Worm (Caenorhabditis elegans) whole organism, early embryonic: ENCODE measurements around the gene C01G5.5.

Source experiments
- B0310.2 ChIP-seq: sonication (generic microtip); optimal IDR thresholded peaks from 2 replicates; lab custom pipeline; 2016; ENCODE audit warnings: mild to moderate bottlenecking, missing genetic modification characterization, missing compliant biosample characterization
- F13C5.2 ChIP-seq: sonication (generic microtip); optimal IDR thresholded peaks from 2 replicates; lab custom pipeline; 2017; ENCODE audit warnings: mild to moderate bottlenecking, missing genetic modification characterization, inconsistent platforms, missing compliant biosample characterization
- aly-1 ChIP-seq: sonication (generic microtip); optimal IDR thresholded peaks from 2 replicates; lab custom pipeline; 2016; ENCODE audit warnings: missing genetic modification characterization, missing compliant biosample characterization
- ama-1 ChIP-seq: fragments of 150-350 bp; optimal IDR thresholded peaks from 2 replicates; lab custom pipeline; 2014
- ceh-13 ChIP-seq: fragments of 200-800 bp; sonication (Bioruptor generic); optimal IDR thresholded peaks from 2 replicates; lab custom pipeline; 2018; ENCODE audit warnings: mild to moderate bottlenecking, missing genetic modification characterization, missing compliant biosample characterization
- ceh-36 ChIP-seq: sonication (generic microtip); optimal IDR thresholded peaks from 2 replicates; lab custom pipeline; 2016; ENCODE audit warnings: missing genetic modification characterization, inconsistent platforms, missing compliant biosample characterization
- ets-7 ChIP-seq: sonication (generic microtip); optimal IDR thresholded peaks from 2 replicates; lab custom pipeline; 2016; ENCODE audit warnings: missing genotype, missing genetic modification characterization, missing compliant biosample characterization
- flt-1 ChIP-seq: fragments of 200-800 bp; sonication (Bioruptor generic); IDR thresholded peaks from 2 replicates; pipeline ENCODE4 v1.3.6; 2022; ENCODE audit warnings: missing genetic modification characterization, missing compliant biosample characterization
- hmbx-1 ChIP-seq: sonication (generic microtip); optimal IDR thresholded peaks from 2 replicates; lab custom pipeline; 2016; ENCODE audit warnings: mild to moderate bottlenecking, missing genetic modification characterization, missing compliant biosample characterization
- hmg-4 ChIP-seq: fragments of 200-800 bp; sonication (Bioruptor generic); optimal IDR thresholded peaks from 2 replicates; lab custom pipeline; 2018; ENCODE audit warnings: mild to moderate bottlenecking, missing genetic modification characterization, missing compliant biosample characterization
- hnd-1 ChIP-seq: sonication (generic microtip); optimal IDR thresholded peaks from 2 replicates; lab custom pipeline; 2016; ENCODE audit warnings: missing genetic modification characterization, missing compliant biosample characterization
- pes-1 ChIP-seq: fragments of 200-800 bp; sonication (Bioruptor generic); IDR thresholded peaks from 2 replicates; pipeline ENCODE4 v1.3.6; 2022; ENCODE audit warnings: missing genetic modification reagents, missing genetic modification characterization, missing compliant biosample characterization
- scrt-1 ChIP-seq: fragments of 200-800 bp; sonication (Bioruptor generic); IDR thresholded peaks from 2 replicates; pipeline ENCODE4 v1.3.6; 2022; ENCODE audit warnings: missing genetic modification characterization, missing compliant biosample characterization
- sea-1 ChIP-seq: fragments of 200-800 bp; sonication (Bioruptor generic); conservative IDR thresholded peaks from 2 replicates; pipeline ENCODE4 v1.3.6; 2022; ENCODE audit warnings: missing genetic modification characterization, missing compliant biosample characterization
- tbx-11 ChIP-seq: fragments of 200-800 bp; sonication (Bioruptor generic); IDR thresholded peaks from 2 replicates; pipeline ENCODE4 v1.3.6; 2022; ENCODE audit warnings: missing genetic modification characterization, missing compliant biosample characterization
- tbx-37 ChIP-seq: fragments of 200-800 bp; sonication (Bioruptor generic); conservative IDR thresholded peaks from 2 replicates; pipeline ENCODE4 v1.3.6; 2022; ENCODE audit warnings: missing genetic modification reagents, missing genetic modification characterization, missing compliant biosample characterization
- tra-4 ChIP-seq: sonication (generic microtip); optimal IDR thresholded peaks from 2 replicates; lab custom pipeline; 2017; ENCODE audit warnings: missing genetic modification characterization, missing compliant biosample characterization

The C01G5.5 gene

ce11 chrIV:6506424-6506823, 18.0 kb upstream of the C01G5.5 start, which contains the start of gene pqn-89:
Gene pqn-89, plus strand, starts transcription at chrIV:6506724.
- no peak for TF ChIP-seq sea-1 (GFP tag; lab: Robert Waterston, UW)
- no peak for TF ChIP-seq tra-4 (tag; lab: Kevin White, UChicago)
- TF ChIP-seq aly-1 = no peak
- TF ChIP-seq F13C5.2 = no peak
- no peak for TF ChIP-seq tbx-37 (GFP tag; lab: Robert Waterston, UW)
- no peak for TF ChIP-seq hnd-1 (tag; lab: Kevin White, UChicago)
- no peak for TF ChIP-seq hmbx-1 (tag; lab: Kevin White, UChicago)
- no peak for TF ChIP-seq ceh-36 (tag; lab: Kevin White, UChicago)
- no peak for TF ChIP-seq tbx-11 (GFP tag; lab: Robert Waterston, UW)
- no peak for TF ChIP-seq ama-1 (lab: Kevin White, UChicago)
- no peak for TF ChIP-seq pes-1 (GFP tag; lab: Robert Waterston, UW)
- no peak for TF ChIP-seq hmg-4
- TF ChIP-seq ceh-13 (GFP tag; lab: Kevin White, UChicago) = no peak
- TF ChIP-seq B0310.2 (tag; lab: Kevin White, UChicago) = no peak
- no peak for TF ChIP-seq scrt-1 (GFP tag; lab: Robert Waterston, UW)
- no peak for TF ChIP-seq ets-7

- TF ChIP-seq flt-1 (GFP tag; lab: Robert Waterston, UW) (no peak), ama-1 (lab: Kevin White, UChicago) (no peak), aly-1 (no peak), hmg-4 (no peak), tra-4 (tag; lab: Kevin White, UChicago) (no peak)
Measured at ce11 chrIV:6511767-6512166, 12.6 kb upstream of the C01G5.5 start.

DNA sequence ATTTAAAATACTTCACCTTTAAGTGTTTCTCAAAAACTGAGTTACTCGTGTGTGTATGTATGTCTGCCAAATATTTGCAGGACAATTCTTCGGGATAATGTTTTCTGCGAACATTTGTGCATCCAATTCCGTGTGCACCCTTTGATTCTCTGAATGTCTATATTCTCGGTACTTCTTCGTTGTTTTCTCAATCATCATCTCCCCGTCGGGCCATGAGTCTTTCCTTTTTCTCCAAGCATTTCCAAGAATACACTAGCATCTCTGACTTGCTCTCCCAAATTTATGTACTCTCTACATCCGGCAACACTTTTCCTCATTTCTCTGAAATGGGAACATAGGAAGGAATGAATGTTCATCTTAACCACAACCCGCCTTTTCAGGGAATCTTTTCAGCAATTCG, 9.7 kb upstream of the C01G5.5 start:
- TF ChIP-seq tbx-11 (GFP tag; lab: Robert Waterston, UW) (no peak), tra-4 (tag; lab: Kevin White, UChicago) (no peak), aly-1 (no peak), flt-1 (GFP tag; lab: Robert Waterston, UW) (no peak), ama-1 (lab: Kevin White, UChicago) (no peak), sea-1 (GFP tag; lab: Robert Waterston, UW) (no peak)

DNA sequence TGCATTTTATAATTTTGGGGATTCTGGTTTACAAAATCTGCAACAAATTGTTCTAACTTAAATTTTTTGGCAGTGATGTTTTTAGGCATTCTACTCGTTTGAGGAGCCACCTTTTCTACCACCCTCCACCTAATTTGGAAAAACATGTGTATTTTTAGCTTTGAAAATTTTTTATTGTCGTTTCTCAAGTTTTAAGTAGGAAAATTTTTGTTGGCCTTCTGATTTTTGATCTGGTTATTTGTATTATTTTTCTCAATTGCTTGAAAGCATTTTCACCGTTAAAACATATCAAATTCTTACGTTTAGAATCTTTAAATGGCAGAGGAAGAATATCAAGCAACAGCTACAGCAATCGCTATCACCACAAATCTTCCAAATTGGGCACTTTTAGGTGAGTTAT, 6.6 kb upstream of the C01G5.5 start, which contains the start of gene C01G5.7:
TSS of gene C01G5.7 (plus strand) at position 301 of the 400 bp plus-strand sequence.
- no peak for TF ChIP-seq tra-4 (tag; lab: Kevin White, UChicago)
- no peak for TF ChIP-seq hnd-1 (tag; lab: Kevin White, UChicago)

DNA sequence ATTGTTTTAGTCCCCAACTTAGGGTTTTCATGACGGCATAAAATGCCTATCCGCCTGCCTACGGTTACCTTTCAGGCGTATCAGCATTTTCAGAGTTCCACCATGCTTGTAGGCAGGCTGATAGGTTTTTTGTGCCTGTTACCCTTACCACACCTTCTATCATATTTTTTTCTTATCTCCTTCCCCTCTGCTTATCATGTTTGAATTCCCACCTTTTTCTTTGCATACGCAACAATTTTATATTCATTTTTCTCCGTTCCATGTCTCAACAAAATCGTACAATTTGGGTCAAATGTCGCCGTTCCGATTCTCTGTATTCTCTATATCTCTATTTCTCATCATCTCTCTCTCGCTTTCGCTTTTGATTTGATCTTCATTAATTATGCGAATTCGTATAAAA, 4.8 kb upstream of the C01G5.5 start, which contains the start of gene C01G5.9:
TSS of gene C01G5.9 (plus strand) at position 301 of the 400 bp plus-strand sequence.
- TF ChIP-seq ceh-36 (tag; lab: Kevin White, UChicago) (no peak), tbx-11 (GFP tag; lab: Robert Waterston, UW) (no peak), ceh-13 (GFP tag; lab: Kevin White, UChicago) (no peak), sea-1 (GFP tag; lab: Robert Waterston, UW) (no peak), tbx-37 (GFP tag; lab: Robert Waterston, UW) (no peak), F13C5.2 (no peak), hmg-4 (no peak), hmbx-1 (tag; lab: Kevin White, UChicago) (no peak), hnd-1 (tag; lab: Kevin White, UChicago) (no peak)

ce11 chrIV:6522305-6522917, 2.0 kb upstream of the C01G5.5 start, which contains the start of gene ddi-1:
Gene ddi-1, plus strand, starts transcription at chrIV:6522867.
- no peak for TF ChIP-seq aly-1
- no peak for TF ChIP-seq tbx-37 (GFP tag; lab: Robert Waterston, UW)
- TF ChIP-seq flt-1 (GFP tag; lab: Robert Waterston, UW) = no peak
- TF ChIP-seq pes-1 (GFP tag; lab: Robert Waterston, UW) = no peak
- no peak for TF ChIP-seq ets-7
- TF ChIP-seq ceh-13 (GFP tag; lab: Kevin White, UChicago) = no peak
- TF ChIP-seq tra-4 (tag; lab: Kevin White, UChicago) = no peak
- TF ChIP-seq ama-1 (lab: Kevin White, UChicago) = no peak
- no peak for TF ChIP-seq scrt-1 (GFP tag; lab: Robert Waterston, UW)
- no peak for TF ChIP-seq B0310.2 (tag; lab: Kevin White, UChicago)
- no peak for TF ChIP-seq sea-1 (GFP tag; lab: Robert Waterston, UW)

DNA sequence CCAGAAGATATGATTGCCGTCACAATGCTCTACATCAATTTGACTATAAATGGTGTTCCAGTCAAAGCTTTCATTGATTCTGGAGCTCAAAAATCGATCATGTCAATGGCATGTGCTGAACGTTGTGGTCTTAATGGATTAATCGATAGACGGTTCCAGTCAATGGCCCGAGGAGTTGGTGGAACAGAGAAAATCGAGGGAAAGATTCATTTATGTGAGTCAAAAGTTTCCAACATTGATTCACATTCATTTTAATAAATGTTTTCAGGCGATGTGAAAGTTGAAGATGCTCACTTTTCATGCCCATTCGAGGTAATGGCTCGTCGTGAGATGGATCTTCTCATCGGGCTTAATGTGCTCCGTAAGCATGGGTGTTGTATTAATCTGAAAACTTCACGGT, 637 bp upstream of the C01G5.5 start:
- TF ChIP-seq B0310.2 (tag; lab: Kevin White, UChicago) (no peak), tbx-37 (GFP tag; lab: Robert Waterston, UW) (no peak), flt-1 (GFP tag; lab: Robert Waterston, UW) (no peak)

ce11 chrIV:6526522-6526921, 2.1 kb downstream of the C01G5.5 start:
- TF ChIP-seq hnd-1 (tag; lab: Kevin White, UChicago) = no peak
- TF ChIP-seq flt-1 (GFP tag; lab: Robert Waterston, UW) = no peak
- no peak for TF ChIP-seq hmg-4
- no peak for TF ChIP-seq ceh-13 (GFP tag; lab: Kevin White, UChicago)
- TF ChIP-seq ama-1 (lab: Kevin White, UChicago) = no peak
- TF ChIP-seq aly-1 = no peak
- TF ChIP-seq sea-1 (GFP tag; lab: Robert Waterston, UW) = no peak
